Worm (Caenorhabditis elegans) whole organism, L4 larva: Measurements from ENCODE around the gene C44H9.7.
A peak's percentile ranks its signal among the peaks of the same experiment; 100 is the strongest.

Experiments
- F10B5.3 ChIP-seq: sonication (generic microtip); optimal IDR thresholded peaks from 2 replicates; lab custom pipeline; 2016; ENCODE audit warnings: mild to moderate bottlenecking, missing genetic modification characterization, missing compliant biosample characterization
- F37D6.2 ChIP-seq: sonication (generic microtip); optimal IDR thresholded peaks from 2 replicates; lab custom pipeline; 2016; ENCODE audit warnings: mild to moderate bottlenecking, missing genetic modification characterization, missing compliant biosample characterization
- F44E2.7 ChIP-seq: fragments of 200-800 bp; sonication (Bioruptor generic); IDR thresholded peaks from 2 replicates; pipeline ENCODE4 v2.1.2; 2022; ENCODE audit warnings: missing genetic modification characterization, missing compliant biosample characterization
- F49E8.2 ChIP-seq: sonication (generic microtip); optimal IDR thresholded peaks from 2 replicates; lab custom pipeline; 2016; ENCODE audit warnings: missing compliant biosample characterization, mild to moderate bottlenecking, missing genetic modification characterization, borderline replicate concordance
- R02D3.7 ChIP-seq: fragments of 150-350 bp; sonication (generic microtip); optimal IDR thresholded peaks from 3 replicates; lab custom pipeline; 2014; ENCODE audit warnings: missing biosample characterization, missing genetic modification characterization
- Y105C5A.15 ChIP-seq: fragments of 200-800 bp; sonication (Bioruptor generic); IDR thresholded peaks from 2 replicates; pipeline ENCODE4 v1.3.6; 2022; ENCODE audit warnings: missing genetic modification characterization, missing compliant biosample characterization
- ZK337.2 ChIP-seq: fragments of 200-800 bp; sonication (Bioruptor generic); IDR thresholded peaks from 2 replicates; pipeline ENCODE4 v1.3.6; 2022; ENCODE audit warnings: missing genetic modification reagents, missing genetic modification characterization, missing compliant biosample characterization
- ZK546.5 ChIP-seq, 2 experiments: sonication (generic microtip); optimal IDR thresholded peaks; 2 replicates each; lab custom pipeline; 2017; ENCODE audit warnings: missing biosample characterization in 2 of 2, missing genetic modification characterization in 2 of 2
- ama-1 ChIP-seq: fragments of 150-350 bp; optimal IDR thresholded peaks from 2 replicates; lab custom pipeline; 2014; ENCODE audit warnings: inconsistent platforms, mixed read lengths
- arid-1 ChIP-seq: fragments of 200-800 bp; sonication (Bioruptor generic); conservative IDR thresholded peaks from 2 replicates; pipeline ENCODE4 v1.3.6; 2022; ENCODE audit warnings: missing genetic modification reagents, missing genetic modification characterization, missing compliant biosample characterization
- ceh-20 ChIP-seq: fragments of 200-800 bp; sonication (Bioruptor generic); IDR thresholded peaks from 2 replicates; pipeline ENCODE4 v1.3.6; 2022; ENCODE audit warnings: missing genetic modification reagents, missing genetic modification characterization, missing compliant biosample characterization
- ces-1 ChIP-seq: fragments of 150-350 bp; sonication (generic microtip); optimal IDR thresholded peaks from 4 replicates; lab custom pipeline; 2014; ENCODE audit warnings: missing biosample characterization, missing genetic modification reagents, missing genetic modification characterization
- daf-12 ChIP-seq: fragments of 150-350 bp; optimal IDR thresholded peaks from 2 replicates; lab custom pipeline; 2014; ENCODE audit warnings: missing biosample characterization, missing genetic modification reagents, missing genetic modification characterization
- daf-16 ChIP-seq, 3 experiments: sonication (generic microtip); optimal IDR thresholded peaks; 2 replicates each; lab custom pipeline; 2016 to 2017; ENCODE audit warnings: missing genetic modification characterization in 3 of 3, missing genetic modification reagents in 3 of 3, mild to moderate bottlenecking in 2 of 3, missing compliant biosample characterization in 2 of 3, missing biosample characterization in 1 of 3, moderate library complexity in 1 of 3
- dmd-6 ChIP-seq: fragments of 200-800 bp; sonication (Bioruptor generic); IDR thresholded peaks from 2 replicates; pipeline ENCODE4 v1.3.6; 2022; ENCODE audit warnings: missing genetic modification reagents, missing genetic modification characterization, missing compliant biosample characterization
- dmd-8 ChIP-seq: fragments of 200-800 bp; sonication (Bioruptor generic); IDR thresholded peaks from 2 replicates; pipeline ENCODE4 v1.3.6; 2022; ENCODE audit warnings: missing genetic modification characterization, missing compliant biosample characterization
- duxl-1 ChIP-seq: sonication (generic microtip); optimal IDR thresholded peaks from 2 replicates; lab custom pipeline; 2016; ENCODE audit warnings: mild to moderate bottlenecking, missing genetic modification characterization, moderate library complexity, missing compliant biosample characterization; ENCODE audit not compliant: poor library complexity
- fkh-10 ChIP-seq: fragments of 150-350 bp; optimal IDR thresholded peaks from 2 replicates; lab custom pipeline; 2014; ENCODE audit warnings: missing biosample characterization, missing genetic modification reagents, missing genetic modification characterization
- fos-1 ChIP-seq: fragments of 150-350 bp; optimal IDR thresholded peaks from 2 replicates; lab custom pipeline; 2014; ENCODE audit warnings: missing biosample characterization, missing genetic modification characterization
- hif-1 ChIP-seq, 2 experiments: sonication (generic microtip); optimal IDR thresholded peaks; 2 replicates each; lab custom pipeline; 2016 to 2017; ENCODE audit warnings: missing compliant biosample characterization in 2 of 2, missing genetic modification characterization in 2 of 2, missing genetic modification reagents in 2 of 2, missing genotype in 2 of 2, mild to moderate bottlenecking in 1 of 2
- hlh-11 ChIP-seq: fragments of 200-800 bp; sonication (Bioruptor generic); optimal IDR thresholded peaks from 2 replicates; lab custom pipeline; 2018; ENCODE audit warnings: mild to moderate bottlenecking, missing genetic modification characterization, missing compliant biosample characterization
- hlh-30 ChIP-seq: sonication (generic microtip); optimal IDR thresholded peaks from 2 replicates; lab custom pipeline; 2017; ENCODE audit warnings: antibody characterized with exemption, mild to moderate bottlenecking, missing genetic modification characterization, missing compliant biosample characterization; ENCODE audit not compliant: insufficient read depth
- hmg-1.1 ChIP-seq: fragments of 200-800 bp; sonication (Bioruptor generic); IDR thresholded peaks from 2 replicates; pipeline ENCODE4 v1.3.6; 2022; ENCODE audit warnings: missing genetic modification reagents, missing genetic modification characterization, missing compliant biosample characterization
- lim-7 ChIP-seq: fragments of 200-800 bp; sonication (Bioruptor generic); IDR thresholded peaks from 2 replicates; pipeline ENCODE4 v1.3.6; 2022; ENCODE audit warnings: missing genetic modification characterization, missing compliant biosample characterization
- lin-1 ChIP-seq: fragments of 200-800 bp; sonication (Bioruptor generic); IDR thresholded peaks from 2 replicates; pipeline ENCODE4 v1.3.6; 2022; ENCODE audit warnings: missing genetic modification reagents, missing genetic modification characterization, missing compliant biosample characterization
- lin-39 ChIP-seq: fragments of 150-350 bp; optimal IDR thresholded peaks from 2 replicates; lab custom pipeline; 2014; ENCODE audit warnings: missing biosample characterization, missing genetic modification reagents, missing genetic modification characterization
- lir-3 ChIP-seq: sonication (generic microtip); optimal IDR thresholded peaks from 2 replicates; lab custom pipeline; 2016; ENCODE audit warnings: mild to moderate bottlenecking, missing genetic modification characterization, missing compliant biosample characterization
- lsy-2 ChIP-seq, 2 experiments: fragments of 150-350 bp in 1 of 2; sonication (generic microtip) in 1 of 2; optimal IDR thresholded peaks; 2 replicates each; lab custom pipeline; 2014 to 2017; ENCODE audit warnings: missing biosample characterization in 2 of 2, missing genetic modification characterization in 2 of 2
- madf-5 ChIP-seq, 2 experiments: fragments of 200-800 bp; sonication (Bioruptor generic); IDR thresholded peaks; 2 replicates each; pipeline ENCODE4 v1.3.6; 2022; ENCODE audit warnings: missing compliant biosample characterization in 2 of 2, missing genetic modification characterization in 2 of 2
- madf-9 ChIP-seq: fragments of 200-800 bp; sonication (Bioruptor generic); conservative IDR thresholded peaks from 2 replicates; pipeline ENCODE4 v1.3.6; 2022; ENCODE audit warnings: missing genetic modification reagents, missing genetic modification characterization, missing compliant biosample characterization
- mdl-1 ChIP-seq, 2 experiments: fragments of 150-350 bp in 1 of 2; sonication (generic microtip) in 1 of 2; optimal IDR thresholded peaks; 2 replicates each; lab custom pipeline; 2014 to 2017; ENCODE audit warnings: missing biosample characterization in 2 of 2, missing genetic modification characterization in 2 of 2
- mes-2 ChIP-seq: sonication (generic microtip); optimal IDR thresholded peaks from 2 replicates; lab custom pipeline; 2016; ENCODE audit warnings: missing genotype, mild to moderate bottlenecking, missing genetic modification characterization, missing compliant biosample characterization; ENCODE audit not compliant: poor library complexity, severe bottlenecking
- mxl-3 ChIP-seq: fragments of 200-800 bp; sonication (Bioruptor generic); optimal IDR thresholded peaks from 2 replicates; lab custom pipeline; 2018; ENCODE audit warnings: mild to moderate bottlenecking, missing genetic modification characterization, missing compliant biosample characterization
- nhr-48 ChIP-seq: sonication (generic microtip); optimal IDR thresholded peaks from 2 replicates; lab custom pipeline; 2016; ENCODE audit warnings: mild to moderate bottlenecking, missing genetic modification characterization, missing compliant biosample characterization
- nhr-76 ChIP-seq: fragments of 150-350 bp; optimal IDR thresholded peaks from 2 replicates; lab custom pipeline; 2014; ENCODE audit warnings: missing biosample characterization, missing genetic modification characterization
- rbr-2 ChIP-seq: sonication (generic microtip); optimal IDR thresholded peaks from 2 replicates; lab custom pipeline; 2016; ENCODE audit warnings: missing genotype, missing genetic modification characterization, missing compliant biosample characterization
- saeg-2 ChIP-seq: fragments of 200-800 bp; sonication (Bioruptor generic); IDR thresholded peaks from 2 replicates; pipeline ENCODE4 v1.3.6; 2022; ENCODE audit warnings: missing genetic modification reagents, missing genetic modification characterization, missing compliant biosample characterization
- snpc-1.2 ChIP-seq: fragments of 200-800 bp; sonication (Bioruptor generic); IDR thresholded peaks from 2 replicates; pipeline ENCODE4 v1.3.6; 2022; ENCODE audit warnings: missing genetic modification reagents, missing genetic modification characterization, missing compliant biosample characterization
- spr-3 ChIP-seq: fragments of 200-800 bp; sonication (Bioruptor generic); optimal IDR thresholded peaks from 2 replicates; lab custom pipeline; 2018; ENCODE audit warnings: mild to moderate bottlenecking, missing genetic modification characterization, missing compliant biosample characterization
- unc-62 ChIP-seq, 3 experiments: fragments of 150-350 bp in 1 of 3; sonication (generic microtip); optimal IDR thresholded peaks in 2 of 3; peaks in 1 of 3; 1 replicate in 1 of 3; 2 replicates in 2 of 3; lab custom pipeline; 2014 to 2017; ENCODE audit warnings: missing biosample characterization in 3 of 3, missing genetic modification characterization in 3 of 3, missing genetic modification reagents in 3 of 3, missing genotype in 1 of 3
- zfp-3 ChIP-seq: fragments of 200-800 bp; sonication (Bioruptor generic); conservative IDR thresholded peaks from 2 replicates; pipeline ENCODE4 v1.3.6; 2022; ENCODE audit warnings: missing genetic modification reagents, missing genetic modification characterization, missing compliant biosample characterization
- ztf-11 ChIP-seq: fragments of 150-350 bp; optimal IDR thresholded peaks from 2 replicates; lab custom pipeline; 2014; ENCODE audit warnings: missing biosample characterization, missing genetic modification characterization
- ztf-7 ChIP-seq: fragments of 150-350 bp; optimal IDR thresholded peaks from 2 replicates; lab custom pipeline; 2014; ENCODE audit warnings: missing biosample characterization, missing genetic modification characterization

The C44H9.7 gene

ce11 chrV:12819155-12819554 is 35.5 kb downstream of the C44H9.7 start (continued):
- TF ChIP-seq madf-9 (GFP tag; lab: Robert Waterston, UW) (no peak), duxl-1 (no peak), lsy-2 (tag; optimal IDR thresholded peaks at IDR 0.05; lab: Kevin White, UChicago) (peak; percentile 3 to 50), nhr-48 (no peak), lin-39 (tag; lab: Kevin White, UChicago) (no peak), hif-1 (tag; optimal IDR thresholded peaks at IDR 0.05; lab: Kevin White, UChicago) (peak in 1 of 2 experiments; percentile 39), ZK337.2 (no peak), F10B5.3 (tag; lab: Kevin White, UChicago) (no peak), ama-1 (lab: Kevin White, UChicago) (no peak), hmg-1.1 (GFP tag; lab: Robert Waterston, UW) (peak; percentile 79), zfp-3 (GFP tag; lab: Robert Waterston, UW) (no peak), ztf-11 (no peak), nhr-76 (tag; lab: Kevin White, UChicago) (no peak), rbr-2 (tag; lab: Kevin White, UChicago) (peak; percentile 79), madf-5 (GFP tag; IDR thresholded peaks at IDR 0.05; lab: Robert Waterston, UW) (no peak), daf-12 (no peak), dmd-8 (GFP tag; lab: Robert Waterston, UW) (no peak), arid-1 (GFP tag; lab: Robert Waterston, UW) (no peak), snpc-1.2 (GFP tag; lab: Robert Waterston, UW) (no peak), F49E8.2 (tag; lab: Kevin White, UChicago) (no peak), hlh-11 (tag; lab: Kevin White, UChicago) (peak; percentile 41), lir-3 (no peak), mdl-1 (tag; optimal IDR thresholded peaks at IDR 0.05; lab: Kevin White, UChicago) (peak in 1 of 2 experiments; percentile 70), fkh-10 (GFP tag; lab: Kevin White, UChicago) (peak; percentile 61), mxl-3 (peak; percentile 11), ces-1 (GFP tag; lab: Kevin White, UChicago) (no peak), F37D6.2 (tag; lab: Kevin White, UChicago) (peak; percentile 75), fos-1 (tag; lab: Kevin White, UChicago) (no peak), ztf-7 (tag; lab: Kevin White, UChicago) (no peak), spr-3 (GFP tag; lab: Kevin White, UChicago) (no peak), F44E2.7 (GFP tag; lab: Robert Waterston, UW) (no peak), ceh-20 (GFP tag; lab: Robert Waterston, UW) (no peak), dmd-6 (0 out of 2 replicates have a peak, but pooled peaks have one; percentile 11), ZK546.5 (tag; optimal IDR thresholded peaks at IDR 0.05; lab: Kevin White, UChicago) (no peak), saeg-2 (GFP tag; lab: Robert Waterston, UW) (no peak), R02D3.7 (no peak), daf-16 (GFP tag; optimal IDR thresholded peaks at IDR 0.05; lab: Kevin White, UChicago) (no peak), daf-16 (tag; optimal IDR thresholded peaks at IDR 0.05; lab: Kevin White, UChicago) (no peak), hlh-30 (peak; percentile 83), mes-2 (tag; lab: Kevin White, UChicago) (no peak), lim-7 (GFP tag; lab: Robert Waterston, UW) (no peak), Y105C5A.15 (no peak)

ce11 chrV:12818486-12818885 is 36.2 kb downstream of the C44H9.7 start:
- TF ChIP-seq unc-62 (GFP tag; optimal IDR thresholded peaks at IDR 0.05 in 1 of 2; lab: Kevin White, UChicago) = peak in 1 of 2 experiments; percentile 10
- TF ChIP-seq unc-62 (tag; optimal IDR thresholded peaks at IDR 0.05; lab: Kevin White, UChicago) = no peak
- no peak for TF ChIP-seq lin-1
